Fruit fly (Drosophila melanogaster) whole organism, embryonic: ENCODE results near the gene ZnT86D.

Experiments
- CG11696 ChIP-seq: fragments of 200-800 bp; sonication (Bioruptor generic); IDR thresholded peaks from 2 replicates; pipeline ENCODE4 v1.3.6; 2022; ENCODE audit warnings: missing biosample characterization, missing genetic modification characterization
- CG14050 ChIP-seq: fragments of 200-800 bp; sonication (Bioruptor generic); IDR thresholded peaks from 3 replicates; pipeline ENCODE4 v1.3.6; 2022; ENCODE audit warnings: missing biosample characterization, missing genetic modification characterization
- CG2129 ChIP-seq: fragments of 200-800 bp; sonication (Bioruptor generic); IDR thresholded peaks from 2 replicates; pipeline ENCODE4 v1.3.6; 2022; ENCODE audit warnings: missing biosample characterization, missing genetic modification characterization; ENCODE audit not compliant: partially characterized antibody
- CG32532 ChIP-seq: fragments of 200-800 bp; sonication (Bioruptor generic); IDR thresholded peaks from 2 replicates; pipeline ENCODE4 v1.3.6; 2022; ENCODE audit warnings: missing biosample characterization, missing genetic modification characterization
- CG32767 ChIP-seq: fragments of 200-800 bp; sonication (Bioruptor generic); IDR thresholded peaks from 2 replicates; pipeline ENCODE4 v1.3.6; 2022; ENCODE audit warnings: missing biosample characterization, missing genetic modification characterization
- CG4707 ChIP-seq: fragments of 200-800 bp; sonication (Bioruptor generic); optimal IDR thresholded peaks from 2 replicates; lab custom pipeline; 2018; ENCODE audit warnings: missing biosample characterization, mild to moderate bottlenecking, missing genetic modification characterization, moderate library complexity
- CG6272 ChIP-seq: fragments of 200-800 bp; sonication (Bioruptor generic); IDR thresholded peaks from 2 replicates; pipeline ENCODE4 v1.3.6; 2022; ENCODE audit warnings: missing biosample characterization, missing genetic modification characterization
- CG6683 ChIP-seq: fragments of 200-800 bp; sonication (Bioruptor generic); optimal IDR thresholded peaks from 2 replicates; lab custom pipeline; 2017; ENCODE audit warnings: missing biosample characterization, mild to moderate bottlenecking, missing genetic modification characterization, missing genetic modification reagents
- CG7786 ChIP-seq: fragments of 200-800 bp; sonication (Bioruptor generic); optimal IDR thresholded peaks from 2 replicates; lab custom pipeline; 2016; ENCODE audit warnings: missing biosample characterization, missing genetic modification characterization
- CG7839 ChIP-seq: fragments of 200-800 bp; sonication (Bioruptor generic); optimal IDR thresholded peaks from 3 replicates; lab custom pipeline; 2018; ENCODE audit warnings: missing biosample characterization, mild to moderate bottlenecking, missing genetic modification characterization, moderate library complexity
- CG8089 ChIP-seq: fragments of 200-800 bp; sonication (Bioruptor generic); optimal IDR thresholded peaks from 3 replicates; lab custom pipeline; 2016; ENCODE audit warnings: missing biosample characterization, missing genetic modification characterization
- Chrac-16 ChIP-seq: fragments of 200-800 bp; sonication (Bioruptor generic); optimal IDR thresholded peaks from 3 replicates; lab custom pipeline; 2016; ENCODE audit warnings: missing biosample characterization, missing genetic modification characterization
- Drgx ChIP-seq: fragments of 200-800 bp; sonication (Bioruptor generic); IDR thresholded peaks from 2 replicates; pipeline ENCODE4 v1.3.6; 2022; ENCODE audit warnings: missing biosample characterization, missing genetic modification characterization
- E2f2 ChIP-seq: fragments of 200-800 bp; sonication (Bioruptor generic); IDR thresholded peaks from 2 replicates; pipeline ENCODE4 v1.3.6; 2022; ENCODE audit warnings: missing biosample characterization, missing genetic modification characterization
- GATAe ChIP-seq: fragments of 200-800 bp; sonication (Bioruptor generic); conservative IDR thresholded peaks from 2 replicates; pipeline ENCODE4 v1.3.6; 2022; ENCODE audit warnings: missing biosample characterization, missing genetic modification characterization
- HLH3B ChIP-seq: fragments of 200-800 bp; sonication (Bioruptor generic); IDR thresholded peaks from 2 replicates; pipeline ENCODE4 v1.3.6; 2022; ENCODE audit warnings: missing biosample characterization, missing genetic modification characterization
- HLH4C ChIP-seq: fragments of 200-800 bp; sonication (Bioruptor generic); IDR thresholded peaks from 3 replicates; pipeline ENCODE4 v1.3.6; 2022; ENCODE audit warnings: missing biosample characterization, missing genetic modification characterization; ENCODE audit not compliant: partially characterized antibody
- Hsf ChIP-seq: fragments of 200-800 bp; sonication (Bioruptor generic); optimal IDR thresholded peaks from 3 replicates; lab custom pipeline; 2016; ENCODE audit warnings: missing biosample characterization, missing genetic modification characterization
- Kr ChIP-seq: fragments of 200-800 bp; sonication (Bioruptor generic); optimal IDR thresholded peaks from 2 replicates; lab custom pipeline; 2017; ENCODE audit warnings: missing biosample characterization, mild to moderate bottlenecking, missing genetic modification characterization
- Meics ChIP-seq: fragments of 200-800 bp; sonication (Bioruptor generic); optimal IDR thresholded peaks from 2 replicates; lab custom pipeline; 2017; ENCODE audit warnings: missing biosample characterization, mild to moderate bottlenecking, missing genetic modification characterization
- Myb ChIP-seq: fragments of 200-800 bp; sonication (Bioruptor generic); optimal IDR thresholded peaks from 2 replicates; lab custom pipeline; 2016; ENCODE audit warnings: missing biosample characterization, missing genetic modification characterization
- Nf-YB ChIP-seq: fragments of 200-800 bp; sonication (Bioruptor generic); optimal IDR thresholded peaks from 3 replicates; lab custom pipeline; 2019; ENCODE audit warnings: missing biosample characterization, mild to moderate bottlenecking, missing genetic modification characterization, moderate library complexity
- NfI ChIP-seq: fragments of 200-800 bp; sonication (Bioruptor generic); optimal IDR thresholded peaks from 3 replicates; lab custom pipeline; 2018; ENCODE audit warnings: missing biosample characterization, mild to moderate bottlenecking, missing genetic modification characterization, moderate library complexity
- Scr ChIP-seq: fragments of 200-800 bp; sonication (Bioruptor generic); IDR thresholded peaks from 2 replicates; pipeline ENCODE4 v1.3.6; 2022; ENCODE audit warnings: missing biosample characterization, missing genetic modification characterization; ENCODE audit not compliant: partially characterized antibody
- Trl ChIP-seq, 3 experiments: fragments of >200 bp in 2 of 3; fragments of 200-800 bp in 1 of 3; sonication (Bioruptor generic) in 1 of 3; optimal IDR thresholded peaks; 2 replicates in 1 of 3; 3 replicates in 2 of 3; lab custom pipeline; 2016 to 2017; ENCODE audit warnings: missing biosample characterization in 1 of 3, missing genetic modification characterization in 1 of 3
- Xbp1 ChIP-seq: fragments of 200-800 bp; sonication (Bioruptor generic); optimal IDR thresholded peaks from 3 replicates; lab custom pipeline; 2016; ENCODE audit warnings: missing biosample characterization, mild to moderate bottlenecking, missing genetic modification characterization
- ash1 ChIP-seq: fragments of 200-800 bp; sonication (Bioruptor generic); optimal IDR thresholded peaks from 2 replicates; lab custom pipeline; 2018; ENCODE audit warnings: missing biosample characterization, mild to moderate bottlenecking, missing genetic modification characterization
- ato ChIP-seq: fragments of 200-800 bp; sonication (Bioruptor generic); IDR thresholded peaks from 2 replicates; pipeline ENCODE4 v1.3.6; 2022; ENCODE audit warnings: missing biosample characterization, missing genetic modification characterization; ENCODE audit not compliant: partially characterized antibody
- btn ChIP-seq: fragments of 200-800 bp; sonication (Bioruptor generic); optimal IDR thresholded peaks from 2 replicates; lab custom pipeline; 2016; ENCODE audit warnings: missing biosample characterization, missing genetic modification characterization
- chm ChIP-seq: fragments of 200-800 bp; sonication (Bioruptor generic); IDR thresholded peaks from 2 replicates; pipeline ENCODE4 v1.3.6; 2022; ENCODE audit warnings: missing biosample characterization, missing genetic modification characterization
- dan ChIP-seq: fragments of 200-800 bp; sonication (Bioruptor generic); IDR thresholded peaks from 2 replicates; pipeline ENCODE4 v1.3.6; 2022; ENCODE audit warnings: missing biosample characterization, missing genetic modification characterization
- dpn ChIP-seq, 2 experiments: fragments of 200-800 bp; sonication (Bioruptor generic); optimal IDR thresholded peaks; 3 replicates each; lab custom pipeline; 2016; ENCODE audit warnings: missing biosample characterization in 2 of 2, missing genetic modification characterization in 2 of 2
- fd64A ChIP-seq: fragments of 200-800 bp; sonication (Bioruptor generic); optimal IDR thresholded peaks from 3 replicates; lab custom pipeline; 2018; ENCODE audit warnings: missing biosample characterization, mild to moderate bottlenecking, missing genetic modification characterization
- gt ChIP-seq: fragments of 200-800 bp; sonication (Bioruptor generic); IDR thresholded peaks from 2 replicates; pipeline ENCODE4 v1.3.6; 2022; ENCODE audit warnings: missing biosample characterization, missing genetic modification characterization
- ham ChIP-seq: fragments of 200-800 bp; sonication (Bioruptor generic); IDR thresholded peaks from 2 replicates; pipeline ENCODE4 v1.3.6; 2022; ENCODE audit warnings: missing biosample characterization, missing genetic modification characterization
- luna ChIP-seq: fragments of 200-800 bp; sonication (Bioruptor generic); optimal IDR thresholded peaks from 2 replicates; lab custom pipeline; 2016; ENCODE audit warnings: missing biosample characterization, missing genetic modification characterization
- onecut ChIP-seq: fragments of 200-800 bp; sonication (Bioruptor generic); IDR thresholded peaks from 2 replicates; pipeline ENCODE4 v1.3.6; 2022; ENCODE audit warnings: missing biosample characterization, missing genetic modification characterization
- org-1 ChIP-seq: fragments of 200-800 bp; sonication (Bioruptor generic); optimal IDR thresholded peaks from 2 replicates; lab custom pipeline; 2017; ENCODE audit warnings: missing biosample characterization, missing genetic modification characterization
- p53 ChIP-seq: fragments of 200-800 bp; sonication (Bioruptor generic); optimal IDR thresholded peaks from 2 replicates; lab custom pipeline; 2016; ENCODE audit warnings: missing biosample characterization, missing genetic modification characterization
- pita ChIP-seq: fragments of 200-800 bp; sonication (Bioruptor generic); optimal IDR thresholded peaks from 2 replicates; lab custom pipeline; 2017; ENCODE audit warnings: missing biosample characterization, mild to moderate bottlenecking, missing genetic modification characterization
- prd ChIP-seq, 3 experiments: fragments of >200 bp in 2 of 3; fragments of 200-800 bp in 1 of 3; sonication (Bioruptor generic) in 1 of 3; optimal IDR thresholded peaks in 2 of 3; IDR thresholded peaks in 1 of 3; 2 replicates in 2 of 3; 3 replicates in 1 of 3; pipeline versions ENCODE4 v1.3.6 to Lab custom; 2017 to 2022; ENCODE audit warnings: missing biosample characterization in 1 of 3, missing genetic modification characterization in 1 of 3
- sens-2 ChIP-seq: fragments of 200-800 bp; sonication (Bioruptor generic); IDR thresholded peaks from 2 replicates; pipeline ENCODE4 v1.3.6; 2022; ENCODE audit warnings: missing biosample characterization, missing genetic modification characterization
- seq ChIP-seq: fragments of 200-800 bp; sonication (Bioruptor generic); IDR thresholded peaks from 2 replicates; pipeline ENCODE4 v1.3.6; 2022; ENCODE audit warnings: missing biosample characterization, missing genetic modification characterization
- sr ChIP-seq: fragments of 200-800 bp; sonication (Bioruptor generic); IDR thresholded peaks from 3 replicates; pipeline ENCODE4 v1.3.6; 2022; ENCODE audit warnings: missing biosample characterization, missing genetic modification characterization
- stwl ChIP-seq: fragments of 200-800 bp; sonication (Bioruptor generic); optimal IDR thresholded peaks from 3 replicates; lab custom pipeline; 2018; ENCODE audit warnings: missing biosample characterization, mild to moderate bottlenecking, missing genetic modification characterization, moderate library complexity
- tup ChIP-seq: fragments of 200-800 bp; sonication (Bioruptor generic); optimal IDR thresholded peaks from 2 replicates; lab custom pipeline; 2016; ENCODE audit warnings: missing biosample characterization, mild to moderate bottlenecking, missing genetic modification characterization, moderate library complexity
- wek ChIP-seq: fragments of 200-800 bp; sonication (Bioruptor generic); optimal IDR thresholded peaks from 3 replicates; lab custom pipeline; 2018; ENCODE audit warnings: missing biosample characterization, mild to moderate bottlenecking, missing genetic modification characterization, moderate library complexity
- z ChIP-seq: fragments of 200-800 bp; sonication (Bioruptor generic); IDR thresholded peaks from 3 replicates; pipeline ENCODE4 v1.3.6; 2022; ENCODE audit warnings: missing biosample characterization, missing genetic modification characterization
- zf30C ChIP-seq: fragments of 200-800 bp; sonication (Bioruptor generic); optimal IDR thresholded peaks from 3 replicates; lab custom pipeline; 2018; ENCODE audit warnings: missing biosample characterization, mild to moderate bottlenecking, missing genetic modification characterization
- zfh2 ChIP-seq: fragments of 200-800 bp; sonication (Bioruptor generic); optimal IDR thresholded peaks from 2 replicates; lab custom pipeline; 2016; ENCODE audit warnings: missing biosample characterization, missing genetic modification characterization

Gene ZnT86D

dm6 chr3R:11209801-11210402, 4.4 kb downstream of the ZnT86D start, which contains the start of the genes SdhC and Tctp (continued):
- peak; percentile 27 for TF ChIP-seq Chrac-16
- peak; percentile 38 for TF ChIP-seq NfI
- no peak for TF ChIP-seq pita
- peak; percentile 14 for TF ChIP-seq zfh2
- peak; percentile 64 for TF ChIP-seq Hsf (GFP tag; lab: Kevin White, UChicago)
- TF ChIP-seq seq (GFP tag; lab: Robert Waterston, UW), result no peak
- TF ChIP-seq HLH4C, result no peak
- TF ChIP-seq CG7839, result peak; percentile 23
- TF ChIP-seq Meics, result peak; percentile 62
- no peak for TF ChIP-seq fd64A
- TF ChIP-seq CG8089 (GFP tag; lab: Kevin White, UChicago), result no peak
- TF ChIP-seq Drgx (GFP tag; lab: Robert Waterston, UW), result 0 out of 2 replicates have a peak, but pooled peaks have one; percentile 7
- no peak for TF ChIP-seq CG11696 (GFP tag; lab: Robert Waterston, UW)
- TF ChIP-seq Xbp1, result peak; percentile 61
- TF ChIP-seq Myb, result no peak
- TF ChIP-seq z (GFP tag; lab: Robert Waterston, UW), result no peak
- TF ChIP-seq CG32532 (GFP tag; lab: Robert Waterston, UW), result peak; percentile 57
- TF ChIP-seq dpn (GFP tag; optimal IDR thresholded peaks at IDR 0.05; lab: Kevin White, UChicago), result peak; percentile 32 to 36
- no peak for TF ChIP-seq ash1 (GFP tag; lab: Kevin White, UChicago)
- no peak for TF ChIP-seq tup
- TF ChIP-seq E2f2 (GFP tag; lab: Robert Waterston, UW), result 0 out of 2 replicates have a peak, but pooled peaks have one; percentile 18
- TF ChIP-seq CG2129 (GFP tag; lab: Robert Waterston, UW), result no peak
- TF ChIP-seq HLH3B (GFP tag; lab: Robert Waterston, UW), result no peak
- peak; percentile 64 for TF ChIP-seq Scr (GFP tag; lab: Robert Waterston, UW)
- no peak for TF ChIP-seq CG6683 (GFP tag; lab: Kevin White, UChicago)
- TF ChIP-seq stwl (tag; lab: Kevin White, UChicago), result peak; percentile 62
- TF ChIP-seq CG6272 (GFP tag; lab: Robert Waterston, UW), result 0 out of 2 replicates have a peak, but pooled peaks have one; percentile 33
- TF ChIP-seq ato (GFP tag; lab: Robert Waterston, UW), result no peak
- no peak for TF ChIP-seq gt (GFP tag; lab: Robert Waterston, UW)
- no peak for TF ChIP-seq GATAe (GFP tag; lab: Robert Waterston, UW)
- TF ChIP-seq chm (GFP tag; lab: Robert Waterston, UW), result 0 out of 2 replicates have a peak, but pooled peaks have one; percentile 49
- no peak for TF ChIP-seq btn (GFP tag; lab: Kevin White, UChicago)
- TF ChIP-seq wek (GFP tag; lab: Kevin White, UChicago), result no peak
- TF ChIP-seq sr (GFP tag; lab: Robert Waterston, UW), result no peak
- peak; percentile 70 for TF ChIP-seq onecut (GFP tag; lab: Robert Waterston, UW)
- no peak for TF ChIP-seq CG32767 (GFP tag; lab: Robert Waterston, UW)
- no peak for TF ChIP-seq CG14050 (GFP tag; lab: Robert Waterston, UW)
- no peak for TF ChIP-seq luna
- peak in 1 of 2 experiments; percentile 15 for TF ChIP-seq Trl (optimal IDR thresholded peaks at IDR 0.05; lab: Kevin White, UChicago)
- TF ChIP-seq Trl (GFP tag; optimal IDR thresholded peaks at IDR 0.05; lab: Kevin White, UChicago), result peak; percentile 51
- no peak for TF ChIP-seq zf30C (GFP tag; lab: Kevin White, UChicago)
- no peak for TF ChIP-seq dan
- no peak for TF ChIP-seq Kr (GFP tag; lab: Kevin White, UChicago)
- no peak for TF ChIP-seq p53 (GFP tag; lab: Kevin White, UChicago)
- no peak for TF ChIP-seq CG4707 (GFP tag; lab: Kevin White, UChicago)
- no peak for TF ChIP-seq prd (optimal IDR thresholded peaks at IDR 0.05; lab: Kevin White, UChicago)
- TF ChIP-seq prd (GFP tag; IDR thresholded peaks at IDR 0.05; lab: Robert Waterston, UW), result no peak
- no peak for TF ChIP-seq org-1 (GFP tag; lab: Kevin White, UChicago)
- TF ChIP-seq ham (GFP tag; lab: Robert Waterston, UW), result no peak
- TF ChIP-seq CG7786, result no peak
- TF ChIP-seq sens-2 (GFP tag; lab: Robert Waterston, UW), result no peak
- TF ChIP-seq Nf-YB (GFP tag; lab: Kevin White, UChicago), result peak; percentile 16
